Fruit fly (Drosophila melanogaster) whole organism, embryonic: ENCODE data around the gene Prm.
A peak's percentile ranks its signal among the peaks of the same experiment; 100 is the strongest.

ENCODE experiments used
- Abd-B ChIP-seq: fragments of 200-800 bp; sonication (Bioruptor generic); optimal IDR thresholded peaks from 2 replicates; lab custom pipeline; 2018; ENCODE audit warnings: missing biosample characterization, mild to moderate bottlenecking, missing genetic modification characterization, moderate library complexity
- Asciz ChIP-seq: fragments of 200-800 bp; sonication (Bioruptor generic); optimal IDR thresholded peaks from 2 replicates; lab custom pipeline; 2017; ENCODE audit warnings: missing biosample characterization, mild to moderate bottlenecking, missing genetic modification characterization, missing genetic modification reagents
- B-H2 ChIP-seq: fragments of 200-800 bp; sonication (Bioruptor generic); optimal IDR thresholded peaks from 2 replicates; lab custom pipeline; 2018; ENCODE audit warnings: missing biosample characterization, mild to moderate bottlenecking, missing genetic modification characterization
- CG10267 ChIP-seq: fragments of 200-800 bp; sonication (Bioruptor generic); optimal IDR thresholded peaks from 2 replicates; lab custom pipeline; 2018; ENCODE audit warnings: missing biosample characterization, mild to moderate bottlenecking, missing genetic modification characterization, moderate library complexity
- CG10274 ChIP-seq: fragments of 200-800 bp; sonication (Bioruptor generic); optimal IDR thresholded peaks from 3 replicates; lab custom pipeline; 2017; ENCODE audit warnings: missing biosample characterization, mild to moderate bottlenecking, missing genetic modification characterization
- CG10321 ChIP-seq: fragments of 200-800 bp; sonication (Bioruptor generic); IDR thresholded peaks from 2 replicates; pipeline ENCODE4 v1.3.6; 2022; ENCODE audit warnings: missing biosample characterization, missing genetic modification characterization
- CG10462 ChIP-seq: fragments of 200-800 bp; sonication (Bioruptor generic); optimal IDR thresholded peaks from 2 replicates; lab custom pipeline; 2016; ENCODE audit warnings: missing biosample characterization, missing genetic modification characterization
- CG11093 ChIP-seq: fragments of 200-800 bp; sonication (Bioruptor generic); IDR thresholded peaks from 3 replicates; pipeline ENCODE4 v1.3.6; 2022; ENCODE audit warnings: missing biosample characterization, missing genetic modification characterization
- CG12219 ChIP-seq: fragments of 200-800 bp; sonication (Bioruptor generic); optimal IDR thresholded peaks from 3 replicates; lab custom pipeline; 2018; ENCODE audit warnings: missing biosample characterization, mild to moderate bottlenecking, missing genetic modification characterization
- CG12659 ChIP-seq: fragments of 200-800 bp; sonication (Bioruptor generic); optimal IDR thresholded peaks from 3 replicates; lab custom pipeline; 2017; ENCODE audit warnings: mild to moderate bottlenecking, missing biosample characterization, missing genetic modification reagents, missing genetic modification characterization
- CG12744 ChIP-seq: fragments of 200-800 bp; sonication (Bioruptor generic); optimal IDR thresholded peaks from 2 replicates; lab custom pipeline; 2016; ENCODE audit warnings: missing biosample characterization, missing genetic modification characterization
- CG13775 ChIP-seq: fragments of 200-800 bp; sonication (Bioruptor generic); optimal IDR thresholded peaks from 3 replicates; lab custom pipeline; 2017; ENCODE audit warnings: missing biosample characterization, mild to moderate bottlenecking, missing genetic modification characterization
- CG14441 ChIP-seq: fragments of 200-800 bp; sonication (Bioruptor generic); IDR thresholded peaks from 2 replicates; pipeline ENCODE4 v1.3.6; 2022; ENCODE audit warnings: missing biosample characterization, missing genetic modification characterization
- CG14860 ChIP-seq: fragments of 200-800 bp; sonication (Bioruptor generic); IDR thresholded peaks from 3 replicates; pipeline ENCODE4 v1.3.6; 2022; ENCODE audit warnings: missing biosample characterization, missing genetic modification characterization; ENCODE audit not compliant: partially characterized antibody
- CG15696 ChIP-seq: fragments of 200-800 bp; sonication (Bioruptor generic); optimal IDR thresholded peaks from 2 replicates; lab custom pipeline; 2019; ENCODE audit warnings: missing biosample characterization, mild to moderate bottlenecking, missing genetic modification characterization, moderate library complexity
- CG16813 ChIP-seq: fragments of 200-800 bp; sonication (Bioruptor generic); IDR thresholded peaks from 3 replicates; pipeline ENCODE4 v1.3.6; 2022; ENCODE audit warnings: missing biosample characterization, missing genetic modification characterization; ENCODE audit not compliant: partially characterized antibody
- CG2129 ChIP-seq: fragments of 200-800 bp; sonication (Bioruptor generic); IDR thresholded peaks from 2 replicates; pipeline ENCODE4 v1.3.6; 2022; ENCODE audit warnings: missing biosample characterization, missing genetic modification characterization; ENCODE audit not compliant: partially characterized antibody
- CG33557 ChIP-seq: fragments of 200-800 bp; sonication (Bioruptor generic); optimal IDR thresholded peaks from 2 replicates; lab custom pipeline; 2019; ENCODE audit warnings: missing biosample characterization, mild to moderate bottlenecking, missing genetic modification characterization, moderate library complexity
- CG4707 ChIP-seq: fragments of 200-800 bp; sonication (Bioruptor generic); optimal IDR thresholded peaks from 2 replicates; lab custom pipeline; 2018; ENCODE audit warnings: missing biosample characterization, mild to moderate bottlenecking, missing genetic modification characterization, moderate library complexity
- CG7963 ChIP-seq: fragments of 200-800 bp; sonication (Bioruptor generic); IDR thresholded peaks from 3 replicates; pipeline ENCODE4 v1.3.6; 2022; ENCODE audit warnings: missing biosample characterization, missing genetic modification characterization; ENCODE audit not compliant: partially characterized antibody
- CG8290 ChIP-seq, 3 experiments: fragments of 200-800 bp; sonication (Bioruptor generic); optimal IDR thresholded peaks; 2 replicates each; lab custom pipeline; 2016 to 2019; ENCODE audit warnings: missing biosample characterization in 3 of 3, missing genetic modification characterization in 3 of 3, mild to moderate bottlenecking in 2 of 3, moderate library complexity in 1 of 3
- CG9876 ChIP-seq: fragments of 200-800 bp; sonication (Bioruptor generic); optimal IDR thresholded peaks from 2 replicates; lab custom pipeline; 2016; ENCODE audit warnings: missing biosample characterization, missing genetic modification characterization
- E2f1 ChIP-seq: fragments of 200-800 bp; sonication (Bioruptor generic); IDR thresholded peaks from 2 replicates; pipeline ENCODE4 v1.3.6; 2022; ENCODE audit warnings: missing biosample characterization, missing genetic modification characterization
- Ets65A ChIP-seq: fragments of 200-800 bp; sonication (Bioruptor generic); peaks from one replicate; lab custom pipeline; 2016; ENCODE audit warnings: missing biosample characterization, missing genetic modification characterization
- Fer2 ChIP-seq: fragments of 200-800 bp; sonication (Bioruptor generic); optimal IDR thresholded peaks from 2 replicates; lab custom pipeline; 2018; ENCODE audit warnings: missing biosample characterization, mild to moderate bottlenecking, missing genetic modification characterization, moderate library complexity
- Hr3 ChIP-seq: fragments of 200-800 bp; sonication (Bioruptor generic); optimal IDR thresholded peaks from 3 replicates; lab custom pipeline; 2016; ENCODE audit warnings: missing biosample characterization, missing genetic modification characterization
- Hr51 ChIP-seq, 2 experiments: fragments of 200-800 bp; sonication (Bioruptor generic); optimal IDR thresholded peaks; 2 replicates in 1 of 2; 3 replicates in 1 of 2; lab custom pipeline; 2016 to 2018; ENCODE audit warnings: missing biosample characterization in 2 of 2, missing genetic modification characterization in 2 of 2, mild to moderate bottlenecking in 1 of 2, moderate library complexity in 1 of 2
- Mrtf ChIP-seq: fragments of 200-800 bp; sonication (Bioruptor generic); IDR thresholded peaks from 3 replicates; pipeline ENCODE4 v1.3.6; 2022; ENCODE audit warnings: missing biosample characterization, missing genetic modification characterization
- Nf-YC ChIP-seq: fragments of 200-800 bp; optimal IDR thresholded peaks from 3 replicates; lab custom pipeline; 2019; ENCODE audit warnings: missing biosample characterization, mild to moderate bottlenecking, missing genetic modification characterization, moderate library complexity
- NfI ChIP-seq: fragments of 200-800 bp; sonication (Bioruptor generic); optimal IDR thresholded peaks from 3 replicates; lab custom pipeline; 2018; ENCODE audit warnings: missing biosample characterization, mild to moderate bottlenecking, missing genetic modification characterization, moderate library complexity
- Sox100B ChIP-seq: fragments of 200-800 bp; sonication (Bioruptor generic); optimal IDR thresholded peaks from 3 replicates; lab custom pipeline; 2018; ENCODE audit warnings: missing biosample characterization, mild to moderate bottlenecking, missing genetic modification characterization
- Sry-δ ChIP-seq: fragments of 200-800 bp; sonication (Bioruptor generic); optimal IDR thresholded peaks from 2 replicates; lab custom pipeline; 2016; ENCODE audit warnings: missing biosample characterization, missing genetic modification characterization
- Usf ChIP-seq: fragments of 200-800 bp; sonication (Bioruptor generic); optimal IDR thresholded peaks from 2 replicates; lab custom pipeline; 2017; ENCODE audit warnings: missing genotype, missing biosample characterization, missing genetic modification characterization
- abd-A ChIP-seq: fragments of 200-800 bp; sonication (Bioruptor generic); optimal IDR thresholded peaks from 3 replicates; lab custom pipeline; 2019; ENCODE audit warnings: missing biosample characterization, mild to moderate bottlenecking, missing genetic modification characterization, moderate library complexity
- aop ChIP-seq: fragments of 200-800 bp; sonication (Bioruptor generic); IDR thresholded peaks from 2 replicates; pipeline ENCODE4 v1.3.6; 2022; ENCODE audit warnings: missing biosample characterization, missing genetic modification characterization
- bbx ChIP-seq: fragments of 200-800 bp; sonication (Bioruptor generic); IDR thresholded peaks from 2 replicates; pipeline ENCODE4 v1.3.6; 2022; ENCODE audit warnings: missing biosample characterization, missing genetic modification characterization; ENCODE audit not compliant: partially characterized antibody
- bigmax ChIP-seq: fragments of 200-800 bp; sonication (Bioruptor generic); optimal IDR thresholded peaks from 2 replicates; lab custom pipeline; 2018; ENCODE audit warnings: missing biosample characterization, mild to moderate bottlenecking, missing genetic modification characterization
- cad ChIP-seq: fragments of >200 bp; optimal IDR thresholded peaks from 2 replicates; lab custom pipeline; 2017; ENCODE audit warnings: missing biosample characterization, missing genetic modification characterization
- chif ChIP-seq, 2 experiments: fragments of 200-800 bp; sonication (Bioruptor generic); optimal IDR thresholded peaks; 3 replicates each; lab custom pipeline; 2016; ENCODE audit warnings: missing biosample characterization in 2 of 2, missing genetic modification characterization in 2 of 2
- crol ChIP-seq: fragments of 200-800 bp; sonication (Bioruptor generic); IDR thresholded peaks from 2 replicates; pipeline ENCODE4 v1.3.6; 2022; ENCODE audit warnings: missing biosample characterization, missing genetic modification characterization
- dm ChIP-seq: fragments of 200-800 bp; sonication (Bioruptor generic); optimal IDR thresholded peaks from 3 replicates; lab custom pipeline; 2016; ENCODE audit warnings: missing biosample characterization, missing genetic modification characterization
- esg ChIP-seq: fragments of 200-800 bp; sonication (Bioruptor generic); conservative IDR thresholded peaks from 2 replicates; pipeline ENCODE4 v1.3.6; 2022; ENCODE audit warnings: missing biosample characterization, missing genetic modification characterization
- fu2 ChIP-seq: fragments of 200-800 bp; sonication (Bioruptor generic); optimal IDR thresholded peaks from 2 replicates; lab custom pipeline; 2016; ENCODE audit warnings: missing biosample characterization, missing genetic modification characterization
- grau ChIP-seq: fragments of 200-800 bp; optimal IDR thresholded peaks from 3 replicates; lab custom pipeline; 2019; ENCODE audit warnings: missing biosample characterization, mild to moderate bottlenecking, missing genetic modification characterization, moderate library complexity
- h ChIP-seq: fragments of >200 bp; optimal IDR thresholded peaks from 2 replicates; lab custom pipeline; 2017
- hbn ChIP-seq: fragments of 200-800 bp; sonication (Bioruptor generic); IDR thresholded peaks from 2 replicates; pipeline ENCODE4 v1.3.6; 2022; ENCODE audit warnings: missing biosample characterization, missing genetic modification characterization; ENCODE audit not compliant: partially characterized antibody
- lov ChIP-seq, 2 experiments: fragments of 200-800 bp in 1 of 2; fragments of >200 bp in 1 of 2; sonication (Bioruptor generic) in 1 of 2; IDR thresholded peaks in 1 of 2; optimal IDR thresholded peaks in 1 of 2; 2 replicates in 1 of 2; 3 replicates in 1 of 2; pipeline versions ENCODE4 v1.3.6 to Lab custom; 2017 to 2022; ENCODE audit warnings: missing biosample characterization in 1 of 2, missing genetic modification characterization in 1 of 2
- maf-S ChIP-seq: fragments of 200-800 bp; sonication (Bioruptor generic); optimal IDR thresholded peaks from 2 replicates; lab custom pipeline; 2016; ENCODE audit warnings: missing biosample characterization, missing genetic modification characterization
- trh ChIP-seq: fragments of 200-800 bp; sonication (Bioruptor generic); optimal IDR thresholded peaks from 2 replicates; lab custom pipeline; 2016; ENCODE audit warnings: missing biosample characterization, missing genetic modification characterization
- wek ChIP-seq: fragments of 200-800 bp; sonication (Bioruptor generic); optimal IDR thresholded peaks from 3 replicates; lab custom pipeline; 2018; ENCODE audit warnings: missing biosample characterization, mild to moderate bottlenecking, missing genetic modification characterization, moderate library complexity

The Prm gene

DNA sequence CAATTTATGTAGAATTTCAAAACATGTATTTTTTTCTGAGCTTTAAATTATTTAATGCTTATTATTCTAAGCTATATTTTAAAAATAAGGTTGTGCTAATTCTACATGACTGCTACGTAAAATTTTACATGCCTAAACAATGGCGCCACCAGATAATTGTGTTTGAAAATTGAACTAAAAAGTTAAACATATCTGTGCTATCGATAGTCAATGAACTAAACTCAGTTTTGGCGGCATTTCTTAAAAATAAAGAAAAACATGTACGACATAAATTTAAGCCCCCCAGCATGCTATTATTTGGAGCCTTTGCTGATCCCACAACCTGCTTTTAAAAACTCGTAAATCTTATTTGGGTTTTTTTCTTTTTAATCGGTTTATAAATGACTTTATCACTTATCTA lies 26.5 kb downstream of the Prm start (continued):
- TF ChIP-seq CG10267 (tag; lab: Kevin White, UChicago) (peak; percentile 65), Fer2 (no peak), h (lab: Kevin White, UChicago) (no peak), CG15696 (tag; lab: Kevin White, UChicago) (peak; percentile 7), Abd-B (no peak), chif (GFP tag; optimal IDR thresholded peaks at IDR 0.05; lab: Kevin White, UChicago) (no peak), Sox100B (GFP tag; lab: Kevin White, UChicago) (no peak), CG10462 (GFP tag; lab: Kevin White, UChicago) (no peak), CG11093 (no peak), trh (no peak), esg (GFP tag; lab: Robert Waterston, UW) (no peak), CG12659 (GFP tag; lab: Kevin White, UChicago) (peak; percentile 1), cad (GFP tag; lab: Kevin White, UChicago) (no peak), B-H2 (GFP tag; lab: Kevin White, UChicago) (peak; percentile 25), Hr51 (GFP tag; optimal IDR thresholded peaks at IDR 0.05; lab: Kevin White, UChicago) (no peak), hbn (GFP tag; lab: Robert Waterston, UW) (peak; percentile 55), bbx (GFP tag; lab: Robert Waterston, UW) (peak; percentile 82), E2f1 (GFP tag; lab: Robert Waterston, UW) (peak; percentile 75), dm (GFP tag; lab: Kevin White, UChicago) (no peak), maf-S (GFP tag; lab: Kevin White, UChicago) (no peak), CG4707 (GFP tag; lab: Kevin White, UChicago) (no peak), CG10321 (GFP tag; lab: Robert Waterston, UW) (no peak), Usf (no peak), lov (optimal IDR thresholded peaks at IDR 0.05; lab: Kevin White, UChicago) (no peak), lov (GFP tag; IDR thresholded peaks at IDR 0.05; lab: Robert Waterston, UW) (no peak), Hr3 (GFP tag; lab: Kevin White, UChicago) (no peak), Sry-δ (peak; percentile 66), Mrtf (GFP tag; lab: Robert Waterston, UW) (no peak), fu2 (no peak), Asciz (GFP tag; lab: Kevin White, UChicago) (no peak), CG14860 (GFP tag; lab: Robert Waterston, UW) (peak; percentile 51; the same call in 1 of the 3 replicates), wek (GFP tag; lab: Kevin White, UChicago) (no peak), CG33557 (no peak), aop (GFP tag; lab: Robert Waterston, UW) (no peak), CG12219 (GFP tag; lab: Kevin White, UChicago) (no peak), CG8290 (GFP tag; optimal IDR thresholded peaks at IDR 0.05; lab: Kevin White, UChicago) (no peak), CG8290 (tag; optimal IDR thresholded peaks at IDR 0.05; lab: Kevin White, UChicago) (peak in 1 of 2 experiments; percentile 24), CG2129 (peak; percentile 31; the same call in 1 of the 2 replicates), CG9876 (GFP tag; lab: Kevin White, UChicago) (no peak), CG16813 (GFP tag; lab: Robert Waterston, UW) (peak; percentile 75), CG12744 (GFP tag; lab: Kevin White, UChicago) (no peak), abd-A (tag; lab: Kevin White, UChicago) (no peak), CG7963 (GFP tag; lab: Robert Waterston, UW) (peak; percentile 62), NfI (GFP tag; lab: Kevin White, UChicago) (no peak), crol (GFP tag; lab: Robert Waterston, UW) (no peak), CG13775 (no peak), CG10274 (GFP tag; lab: Kevin White, UChicago) (no peak), grau (tag; lab: Kevin White, UChicago) (peak; percentile 8), bigmax (GFP tag; lab: Kevin White, UChicago) (peak; percentile 20), Nf-YC (tag; lab: Kevin White, UChicago) (peak; percentile 9), Ets65A (peak; percentile 29), CG14441 (no peak)
